Fruit fly (Drosophila melanogaster) Kc167 (cell line): ENCODE data around the gene Nmd3.

Experiments used
- Myc ChIP-seq: fragments of >200 bp; optimal IDR thresholded peaks from 2 replicates; lab custom pipeline; 2017; ENCODE audit warnings: missing external identifiers
- Sin3A ChIP-seq: fragments of >200 bp; optimal IDR thresholded peaks from 2 replicates; lab custom pipeline; 2018; ENCODE audit warnings: missing external identifiers
- h ChIP-seq: fragments of >200 bp; optimal IDR thresholded peaks from 3 replicates; lab custom pipeline; 2018; ENCODE audit warnings: missing external identifiers
- insv ChIP-seq: fragments of >200 bp; optimal IDR thresholded peaks from 3 replicates; lab custom pipeline; 2018; ENCODE audit warnings: missing external identifiers
- psq ChIP-seq: fragments of >200 bp; optimal IDR thresholded peaks from 2 replicates; lab custom pipeline; 2017; ENCODE audit warnings: missing external identifiers
- ttk ChIP-seq: sonication (Bioruptor generic); optimal IDR thresholded peaks from 2 replicates; lab custom pipeline; 2017; ENCODE audit warnings: missing external identifiers

The Nmd3 gene

DNA sequence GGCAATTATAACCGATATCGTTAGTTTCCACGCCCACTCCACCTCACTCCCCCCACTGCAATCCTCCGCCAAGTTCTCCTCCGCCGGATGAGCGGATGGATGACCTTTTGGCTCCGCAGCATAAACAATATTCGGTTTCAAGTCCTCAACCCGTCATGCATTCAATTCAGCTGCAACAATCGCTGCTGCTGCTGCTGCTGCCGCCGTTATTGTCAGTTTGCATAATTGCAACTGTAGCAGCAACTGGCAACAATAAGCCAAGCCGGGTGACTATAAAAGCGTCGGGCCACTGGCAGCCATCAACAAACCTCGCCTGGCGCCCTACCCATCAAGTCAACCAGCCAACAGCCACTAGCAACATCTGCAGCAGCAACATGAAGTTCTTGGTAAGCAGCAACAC, 2.1 kb upstream of the Nmd3 start, which contains the start of gene CG17777:
CG17777 (plus strand) TSS at position 301 of the 400 bp plus-strand sequence.
- TF ChIP-seq Sin3A (no peak), insv (no peak), ttk (lab: Kevin White, UChicago) (no peak), psq (lab: Kevin White, UChicago) (no peak), h (lab: Kevin White, UChicago) (no peak), Myc (lab: Kevin White, UChicago) (no peak)

dm6 chrX:2180750-2181261, 3.7 kb downstream of the Nmd3 start, which contains the start of gene pn:
Gene pn, plus strand, starts transcription at chrX:2181211.
- no peak for TF ChIP-seq Sin3A
- TF ChIP-seq h (lab: Kevin White, UChicago), result no peak
- no peak for TF ChIP-seq Myc (lab: Kevin White, UChicago)
- no peak for TF ChIP-seq insv
- TF ChIP-seq ttk (lab: Kevin White, UChicago), result no peak
- TF ChIP-seq psq (lab: Kevin White, UChicago), result no peak

- no peak for TF ChIP-seq insv
- no peak for TF ChIP-seq Myc (lab: Kevin White, UChicago)
- TF ChIP-seq Sin3A, result no peak
- TF ChIP-seq ttk (lab: Kevin White, UChicago), result no peak
- no peak for TF ChIP-seq psq (lab: Kevin White, UChicago)
- no peak for TF ChIP-seq h (lab: Kevin White, UChicago)
Measured at dm6 chrX:2178802-2179201, 5.7 kb downstream of the Nmd3 start, which contains the start of gene Cyp4ae1. Gene Cyp4ae1, plus strand, starts transcription at chrX:2179007.

DNA sequence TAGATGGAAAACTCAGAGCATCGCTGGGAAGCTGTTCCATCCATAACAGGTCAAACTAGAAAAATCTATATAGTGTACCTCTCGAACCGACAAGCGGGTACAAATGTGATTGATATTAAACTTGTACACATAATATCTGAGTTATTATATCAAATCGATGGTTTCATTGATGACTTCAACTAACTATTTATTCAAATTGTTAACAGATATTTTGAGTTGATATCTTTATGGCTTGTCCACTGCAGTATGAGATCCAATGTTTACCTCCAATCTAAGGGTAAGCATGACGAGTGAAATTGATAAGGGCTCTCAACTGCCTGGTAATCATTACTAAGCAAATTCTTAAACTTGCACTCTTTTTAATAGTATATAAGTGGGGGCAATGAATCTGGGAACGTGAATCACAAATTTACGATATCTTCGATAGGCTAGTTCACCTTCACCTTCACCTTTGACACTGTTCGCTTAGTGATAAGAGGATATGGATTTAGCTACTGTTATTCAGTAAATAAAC, 8.5 kb downstream of the Nmd3 start, which contains the start of gene Cyp4d2:
Cyp4d2 (plus strand) TSS at position 51 of the 514 bp plus-strand sequence.
- TF ChIP-seq insv (no peak), ttk (lab: Kevin White, UChicago) (no peak), Myc (lab: Kevin White, UChicago) (no peak), psq (lab: Kevin White, UChicago) (no peak), Sin3A (no peak), h (lab: Kevin White, UChicago) (no peak)

dm6 chrX:2175265-2175795, 9.1 kb downstream of the Nmd3 start, which contains the start of gene Cyp4d14:
Gene Cyp4d14, minus strand, starts transcription at chrX:2175315.
- TF ChIP-seq h (lab: Kevin White, UChicago) (no peak), Sin3A (no peak), insv (no peak), psq (lab: Kevin White, UChicago) (no peak), Myc (lab: Kevin White, UChicago) (no peak), ttk (lab: Kevin White, UChicago) (no peak)

DNA sequence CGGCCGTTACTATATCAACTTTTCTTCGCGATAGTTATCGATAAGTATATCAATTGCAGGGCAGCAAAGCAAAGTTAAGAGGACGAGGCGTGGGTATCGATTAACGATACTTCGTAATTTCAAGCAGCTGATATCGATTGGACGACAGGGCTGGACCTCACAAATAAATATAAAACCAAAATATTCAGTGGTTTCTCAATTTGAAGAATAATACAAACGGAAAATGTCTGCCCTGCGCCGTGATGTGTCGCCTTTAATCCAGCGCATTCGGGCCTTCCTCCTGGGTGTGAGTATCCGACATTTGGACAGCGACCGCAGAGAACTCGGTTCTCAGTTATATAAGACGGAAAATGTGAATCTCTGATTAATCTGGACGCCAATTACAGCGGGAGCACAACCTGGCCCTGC, 12.0 kb downstream of the Nmd3 start, which contains the start of gene ND-B14.5A:
ND-B14.5A (plus strand) TSS at position 107 of the 408 bp plus-strand sequence.
- TF ChIP-seq psq (lab: Kevin White, UChicago) (no peak), Sin3A (no peak), Myc (lab: Kevin White, UChicago) (no peak), h (lab: Kevin White, UChicago) (no peak), ttk (lab: Kevin White, UChicago) (no peak), insv (no peak)

DNA sequence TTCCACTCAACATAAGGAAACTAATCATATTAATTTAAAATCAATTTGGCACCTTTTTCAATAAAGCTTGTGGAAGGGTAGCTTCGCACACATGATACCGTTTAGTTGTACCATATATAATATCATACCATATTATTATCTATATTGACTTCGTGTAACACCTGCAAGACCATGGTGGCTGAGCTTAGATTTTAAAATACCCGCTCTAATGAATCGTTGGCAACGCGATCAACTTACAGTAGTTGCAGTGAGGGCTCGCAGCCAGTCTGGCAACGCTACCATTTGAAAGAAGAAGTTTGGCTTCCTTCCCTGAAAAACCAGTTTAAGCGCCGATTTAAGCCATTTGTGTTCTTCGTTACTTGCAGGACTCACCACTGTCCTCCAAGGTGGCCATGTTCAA, 14.0 kb downstream of the Nmd3 start:
- TF ChIP-seq psq (lab: Kevin White, UChicago), result no peak
- TF ChIP-seq insv, result no peak
- no peak for TF ChIP-seq ttk (lab: Kevin White, UChicago)
- no peak for TF ChIP-seq Myc (lab: Kevin White, UChicago)
- TF ChIP-seq h (lab: Kevin White, UChicago), result no peak
- no peak for TF ChIP-seq Sin3A

DNA sequence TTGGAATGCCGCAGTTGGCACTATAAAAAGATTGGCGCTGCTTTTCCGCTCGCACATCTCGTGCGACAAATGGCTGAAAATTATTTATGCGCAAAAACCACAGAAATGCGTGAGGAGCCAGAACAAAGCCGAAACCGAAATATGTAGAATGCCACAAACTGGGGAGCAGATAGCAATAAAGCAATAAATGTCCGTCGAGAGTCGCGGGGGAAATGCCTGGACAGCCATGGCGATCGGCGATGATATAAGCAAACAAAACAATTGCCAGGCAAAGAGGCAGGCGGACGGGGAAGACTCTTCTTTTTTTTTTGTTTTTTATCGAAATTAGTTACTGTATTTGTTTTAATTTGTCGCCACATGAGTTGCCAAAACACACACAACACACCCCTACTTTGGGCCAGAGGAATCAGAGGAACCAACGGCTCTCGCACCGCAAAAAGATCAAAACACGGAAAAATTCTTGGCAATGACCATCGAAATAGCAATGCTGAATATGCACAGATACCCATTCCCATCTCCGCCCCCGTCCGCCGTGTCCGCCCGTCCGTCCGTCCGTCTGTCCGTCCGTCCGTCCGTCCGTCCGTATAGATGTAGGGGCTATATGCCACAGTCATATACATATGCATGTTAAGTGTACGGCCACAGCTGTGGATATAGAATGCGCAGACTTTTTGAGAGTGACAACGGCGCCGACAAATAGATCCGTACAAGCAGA, 15.8 kb downstream of the Nmd3 start:
- TF ChIP-seq ttk (lab: Kevin White, UChicago) (no peak), insv (no peak), psq (lab: Kevin White, UChicago) (no peak), h (lab: Kevin White, UChicago) (no peak), Sin3A (no peak), Myc (lab: Kevin White, UChicago) (no peak)

DNA sequence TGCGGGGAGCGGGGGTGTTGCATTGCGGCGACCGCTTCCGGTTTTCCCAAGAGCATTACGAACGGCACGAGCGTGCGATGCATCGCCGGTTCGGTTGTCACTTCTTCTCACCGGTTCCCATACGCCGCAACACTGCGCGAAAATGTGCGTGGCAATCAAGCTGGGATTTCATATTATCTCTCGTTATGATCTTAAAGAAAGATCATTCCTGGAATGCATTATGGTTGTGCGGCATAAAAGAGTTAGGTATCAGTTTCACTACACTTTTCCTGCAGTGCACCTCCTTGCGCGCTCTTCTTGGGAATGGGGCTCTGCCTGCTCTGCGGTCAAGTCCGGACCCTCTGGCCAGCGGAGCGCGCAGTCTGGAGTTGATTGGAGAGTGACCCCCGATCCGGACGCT, 18.3 kb downstream of the Nmd3 start:
- TF ChIP-seq Myc (lab: Kevin White, UChicago) (no peak), Sin3A (no peak), insv (no peak), psq (lab: Kevin White, UChicago) (no peak), ttk (lab: Kevin White, UChicago) (no peak), h (lab: Kevin White, UChicago) (no peak)

- TF ChIP-seq Sin3A (no peak), insv (no peak), psq (lab: Kevin White, UChicago) (no peak), ttk (lab: Kevin White, UChicago) (no peak), Myc (lab: Kevin White, UChicago) (no peak), h (lab: Kevin White, UChicago) (no peak)
Measured at dm6 chrX:2165394-2165793, 19.1 kb downstream of the Nmd3 start.

- TF ChIP-seq insv (no peak), Sin3A (no peak), ttk (lab: Kevin White, UChicago) (no peak), h (lab: Kevin White, UChicago) (no peak), psq (lab: Kevin White, UChicago) (no peak), Myc (lab: Kevin White, UChicago) (no peak)
Measured at dm6 chrX:2163358-2163757, 21.1 kb downstream of the Nmd3 start.
